Fruit fly (Drosophila melanogaster) whole organism, adult: ENCODE measurements around the gene CG1529.

Experiments
- CG14711 ChIP-seq: fragments of 200-800 bp; sonication (Bioruptor generic); optimal IDR thresholded peaks from 2 replicates; lab custom pipeline; 2018; ENCODE audit warnings: missing biosample characterization, mild to moderate bottlenecking, missing genetic modification characterization, moderate library complexity
- CG7045 ChIP-seq: fragments of 200-800 bp; sonication (Bioruptor generic); optimal IDR thresholded peaks from 2 replicates; lab custom pipeline; 2017; ENCODE audit warnings: missing biosample characterization, mild to moderate bottlenecking, missing genetic modification characterization
- CG7101 ChIP-seq: fragments of 200-800 bp; sonication (Bioruptor generic); optimal IDR thresholded peaks from 2 replicates; lab custom pipeline; 2018; ENCODE audit warnings: missing biosample characterization, mild to moderate bottlenecking, missing genetic modification characterization, moderate library complexity
- bab1 ChIP-seq: fragments of 200-800 bp; sonication (Bioruptor generic); optimal IDR thresholded peaks from 3 replicates; lab custom pipeline; 2019; ENCODE audit warnings: missing biosample characterization, mild to moderate bottlenecking, missing genetic modification characterization, moderate library complexity
- cnc ChIP-seq, 2 experiments: fragments of >200 bp; optimal IDR thresholded peaks; 2 replicates each; lab custom pipeline; 2017
- kay ChIP-seq: fragments of 200-800 bp; sonication (Bioruptor generic); peaks from one replicate; lab custom pipeline; 2016; ENCODE audit warnings: missing biosample characterization, missing genetic modification characterization, borderline replicate concordance
- pad ChIP-seq: fragments of 200-800 bp; sonication (Bioruptor generic); optimal IDR thresholded peaks from 3 replicates; lab custom pipeline; 2017; ENCODE audit warnings: missing biosample characterization, missing genetic modification characterization, mild to moderate bottlenecking, moderate library complexity, missing genetic modification reagents
- tj ChIP-seq: fragments of 200-800 bp; sonication (Bioruptor generic); optimal IDR thresholded peaks from 3 replicates; lab custom pipeline; 2017; ENCODE audit warnings: missing biosample characterization, mild to moderate bottlenecking, missing genetic modification characterization, moderate library complexity
- toe ChIP-seq: fragments of 200-800 bp; sonication (Bioruptor generic); optimal IDR thresholded peaks from 2 replicates; lab custom pipeline; 2016; ENCODE audit warnings: missing biosample characterization, missing genetic modification characterization

dm6 chrX:21054963-21055480, 23.3 kb upstream of the CG1529 start:
- TF ChIP-seq cnc (optimal IDR thresholded peaks at IDR 0.05; lab: Kevin White, UChicago): no peak
- TF ChIP-seq CG7101 (tag; lab: Kevin White, UChicago): no peak
- TF ChIP-seq kay: no peak
- peak; percentile 2 for TF ChIP-seq tj (GFP tag; lab: Kevin White, UChicago)
- TF ChIP-seq pad (GFP tag; lab: Kevin White, UChicago): peak; percentile 0
- TF ChIP-seq CG7045 (GFP tag; lab: Kevin White, UChicago): no peak
- no peak for TF ChIP-seq CG14711 (tag; lab: Kevin White, UChicago)
- TF ChIP-seq toe (GFP tag; lab: Kevin White, UChicago): no peak
- no peak for TF ChIP-seq bab1 (GFP tag; lab: Kevin White, UChicago)
